Fruit fly (Drosophila melanogaster) whole organism, embryonic: ENCODE data around the gene CG6688.

ENCODE experiments used
- Atf3 ChIP-seq: fragments of 200-800 bp; sonication (Bioruptor generic); optimal IDR thresholded peaks from 3 replicates; lab custom pipeline; 2016; ENCODE audit warnings: missing biosample characterization, missing genetic modification characterization
- Awh ChIP-seq: fragments of 200-800 bp; sonication (Bioruptor generic); IDR thresholded peaks from 2 replicates; pipeline ENCODE4, ENCODE4 v1.3.6; 2022; ENCODE audit warnings: missing biosample characterization, missing genetic modification characterization
- B-H1 ChIP-seq: fragments of 200-800 bp; sonication (Bioruptor generic); IDR thresholded peaks from 3 replicates; pipeline ENCODE4 v1.3.6; 2022; ENCODE audit warnings: missing biosample characterization, missing genetic modification characterization
- CG10543 ChIP-seq: fragments of 200-800 bp; sonication (Bioruptor generic); optimal IDR thresholded peaks from 3 replicates; lab custom pipeline; 2017; ENCODE audit warnings: missing biosample characterization, mild to moderate bottlenecking, missing genetic modification characterization, moderate library complexity
- CG11504 ChIP-seq: fragments of 200-800 bp; sonication (Bioruptor generic); optimal IDR thresholded peaks from 3 replicates; lab custom pipeline; 2019; ENCODE audit warnings: missing biosample characterization, mild to moderate bottlenecking, missing genetic modification characterization, moderate library complexity
- CG11723 ChIP-seq: fragments of 200-800 bp; sonication (Bioruptor generic); optimal IDR thresholded peaks from 2 replicates; lab custom pipeline; 2017; ENCODE audit warnings: missing biosample characterization, mild to moderate bottlenecking, missing genetic modification characterization
- CG12769 ChIP-seq: fragments of 200-800 bp; sonication (Bioruptor generic); optimal IDR thresholded peaks from 2 replicates; lab custom pipeline; 2019; ENCODE audit warnings: missing biosample characterization, mild to moderate bottlenecking, missing genetic modification characterization, moderate library complexity
- CG1602 ChIP-seq: fragments of 200-800 bp; sonication (Bioruptor generic); optimal IDR thresholded peaks from 3 replicates; lab custom pipeline; 2016; ENCODE audit warnings: missing biosample characterization, missing genetic modification characterization
- CG17359 ChIP-seq: fragments of 200-800 bp; sonication (Bioruptor generic); optimal IDR thresholded peaks from 3 replicates; lab custom pipeline; 2018; ENCODE audit warnings: missing biosample characterization, mild to moderate bottlenecking, missing genetic modification characterization, moderate library complexity
- CG17361 ChIP-seq: fragments of 200-800 bp; sonication (Bioruptor generic); IDR thresholded peaks from 3 replicates; pipeline ENCODE4 v1.3.6; 2022; ENCODE audit warnings: missing biosample characterization, missing genetic modification characterization
- CG17568 ChIP-seq: fragments of 200-800 bp; sonication (Bioruptor generic); optimal IDR thresholded peaks from 2 replicates; lab custom pipeline; 2018; ENCODE audit warnings: missing biosample characterization, mild to moderate bottlenecking, missing genetic modification characterization, moderate library complexity
- CG18619 ChIP-seq: fragments of 200-800 bp; sonication (Bioruptor generic); optimal IDR thresholded peaks from 3 replicates; lab custom pipeline; 2017; ENCODE audit warnings: missing biosample characterization, mild to moderate bottlenecking, missing genetic modification characterization
- CG3407 ChIP-seq: fragments of 200-800 bp; sonication (Bioruptor generic); optimal IDR thresholded peaks from 2 replicates; lab custom pipeline; 2018; ENCODE audit warnings: missing biosample characterization, mild to moderate bottlenecking, missing genetic modification characterization
- CG3838 ChIP-seq: fragments of 200-800 bp; sonication (Bioruptor generic); optimal IDR thresholded peaks from 3 replicates; lab custom pipeline; 2016; ENCODE audit warnings: missing biosample characterization, missing genetic modification characterization
- CG4282 ChIP-seq: fragments of 200-800 bp; sonication (Bioruptor generic); optimal IDR thresholded peaks from 2 replicates; lab custom pipeline; 2016; ENCODE audit warnings: missing biosample characterization, missing genetic modification characterization
- CG6175 ChIP-seq: fragments of 200-800 bp; sonication (Bioruptor generic); IDR thresholded peaks from 3 replicates; pipeline ENCODE4 v1.3.6; 2022; ENCODE audit warnings: missing biosample characterization, missing genetic modification characterization
- CG6272 ChIP-seq: fragments of 200-800 bp; sonication (Bioruptor generic); IDR thresholded peaks from 2 replicates; pipeline ENCODE4 v1.3.6; 2022; ENCODE audit warnings: missing biosample characterization, missing genetic modification characterization
- CG8388 ChIP-seq: fragments of 200-800 bp; sonication (Bioruptor generic); optimal IDR thresholded peaks from 2 replicates; lab custom pipeline; 2019; ENCODE audit warnings: missing biosample characterization, mild to moderate bottlenecking, missing genetic modification characterization, moderate library complexity
- CG8478 ChIP-seq: fragments of >200 bp; optimal IDR thresholded peaks from 2 replicates; lab custom pipeline; 2018
- CG8924 ChIP-seq: fragments of 200-800 bp; optimal IDR thresholded peaks from 3 replicates; lab custom pipeline; 2019; ENCODE audit warnings: missing biosample characterization, mild to moderate bottlenecking, missing genetic modification characterization, moderate library complexity
- CTCF ChIP-seq: fragments of 200-800 bp; sonication (Bioruptor generic); optimal IDR thresholded peaks from 2 replicates; lab custom pipeline; 2017; ENCODE audit warnings: missing biosample characterization, mild to moderate bottlenecking, missing genetic modification characterization, moderate library complexity
- D ChIP-seq, 2 experiments: fragments of 200-800 bp in 1 of 2; fragments of >200 bp in 1 of 2; sonication (Bioruptor generic) in 1 of 2; optimal IDR thresholded peaks; 2 replicates in 1 of 2; 3 replicates in 1 of 2; lab custom pipeline; 2017; ENCODE audit warnings: mild to moderate bottlenecking in 1 of 2, missing biosample characterization in 1 of 2, missing genetic modification characterization in 1 of 2, missing genetic modification reagents in 1 of 2
- D19B ChIP-seq: fragments of 200-800 bp; sonication (Bioruptor generic); optimal IDR thresholded peaks from 2 replicates; lab custom pipeline; 2017; ENCODE audit warnings: missing biosample characterization, mild to moderate bottlenecking, missing genetic modification characterization
- Drgx ChIP-seq: fragments of 200-800 bp; sonication (Bioruptor generic); IDR thresholded peaks from 2 replicates; pipeline ENCODE4 v1.3.6; 2022; ENCODE audit warnings: missing biosample characterization, missing genetic modification characterization
- E2f1 ChIP-seq: fragments of 200-800 bp; sonication (Bioruptor generic); IDR thresholded peaks from 2 replicates; pipeline ENCODE4 v1.3.6; 2022; ENCODE audit warnings: missing biosample characterization, missing genetic modification characterization
- HHEX ChIP-seq: fragments of 200-800 bp; sonication (Bioruptor generic); optimal IDR thresholded peaks from 3 replicates; lab custom pipeline; 2017; ENCODE audit warnings: missing biosample characterization, mild to moderate bottlenecking, missing genetic modification characterization, missing genetic modification reagents
- HLHmδ ChIP-seq: fragments of 200-800 bp; sonication (Bioruptor generic); optimal IDR thresholded peaks from 2 replicates; lab custom pipeline; 2018; ENCODE audit warnings: missing biosample characterization, mild to moderate bottlenecking, missing genetic modification characterization, moderate library complexity
- MTF-1 ChIP-seq: fragments of 200-800 bp; sonication (Bioruptor generic); optimal IDR thresholded peaks from 2 replicates; lab custom pipeline; 2018; ENCODE audit warnings: missing biosample characterization, mild to moderate bottlenecking, missing genetic modification characterization, borderline replicate concordance
- Nf-YC ChIP-seq: fragments of 200-800 bp; optimal IDR thresholded peaks from 3 replicates; lab custom pipeline; 2019; ENCODE audit warnings: missing biosample characterization, mild to moderate bottlenecking, missing genetic modification characterization, moderate library complexity
- NfI ChIP-seq: fragments of 200-800 bp; sonication (Bioruptor generic); optimal IDR thresholded peaks from 3 replicates; lab custom pipeline; 2018; ENCODE audit warnings: missing biosample characterization, mild to moderate bottlenecking, missing genetic modification characterization, moderate library complexity
- Oaz ChIP-seq: fragments of 200-800 bp; sonication (Bioruptor generic); IDR thresholded peaks from 2 replicates; pipeline ENCODE4 v1.3.6; 2022; ENCODE audit warnings: missing biosample characterization, missing genetic modification characterization
- Pdp1 ChIP-seq, 2 experiments: fragments of 200-800 bp; sonication (Bioruptor generic); optimal IDR thresholded peaks; 3 replicates each; lab custom pipeline; 2016; ENCODE audit warnings: missing biosample characterization in 2 of 2, missing genetic modification characterization in 2 of 2, mild to moderate bottlenecking in 1 of 2, moderate library complexity in 1 of 2
- Ptx1 ChIP-seq: fragments of 200-800 bp; sonication (Bioruptor generic); IDR thresholded peaks from 2 replicates; pipeline ENCODE4 v1.3.6; 2022; ENCODE audit warnings: missing biosample characterization, missing genetic modification characterization
- Ssrp ChIP-seq: fragments of 200-800 bp; sonication (Bioruptor generic); optimal IDR thresholded peaks from 2 replicates; lab custom pipeline; 2018; ENCODE audit warnings: missing biosample characterization, mild to moderate bottlenecking, missing genetic modification characterization, moderate library complexity
- Vsx1 ChIP-seq: fragments of 200-800 bp; sonication (Bioruptor generic); optimal IDR thresholded peaks from 2 replicates; lab custom pipeline; 2017; ENCODE audit warnings: missing biosample characterization, mild to moderate bottlenecking, missing genetic modification characterization, missing genetic modification reagents
- bcd ChIP-seq: fragments of 200-800 bp; sonication (Bioruptor generic); optimal IDR thresholded peaks from 2 replicates; lab custom pipeline; 2017; ENCODE audit warnings: missing biosample characterization, mild to moderate bottlenecking, missing genetic modification characterization
- croc ChIP-seq: fragments of 200-800 bp; sonication (Bioruptor generic); conservative IDR thresholded peaks from 3 replicates; pipeline ENCODE4 v1.3.6; 2022; ENCODE audit warnings: missing biosample characterization, missing genetic modification characterization
- exex ChIP-seq: fragments of 200-800 bp; sonication (Bioruptor generic); optimal IDR thresholded peaks from 4 replicates; lab custom pipeline; 2018; ENCODE audit warnings: missing biosample characterization, mild to moderate bottlenecking, missing genetic modification characterization, moderate library complexity
- her ChIP-seq: fragments of 200-800 bp; sonication (Bioruptor generic); optimal IDR thresholded peaks from 2 replicates; lab custom pipeline; 2016; ENCODE audit warnings: missing biosample characterization, missing genetic modification characterization
- jigr1 ChIP-seq: fragments of 200-800 bp; sonication (Bioruptor generic); IDR thresholded peaks from 3 replicates; pipeline ENCODE4 v1.3.6; 2022; ENCODE audit warnings: missing biosample characterization, missing genetic modification characterization
- kni ChIP-seq: fragments of 200-800 bp; sonication (Bioruptor generic); optimal IDR thresholded peaks from 3 replicates; lab custom pipeline; 2017; ENCODE audit warnings: mild to moderate bottlenecking, missing biosample characterization, missing genetic modification reagents, missing genetic modification characterization
- lilli ChIP-seq: fragments of 200-800 bp; sonication (Bioruptor generic); optimal IDR thresholded peaks from 3 replicates; lab custom pipeline; 2016; ENCODE audit warnings: missing biosample characterization, missing genetic modification characterization
- nom ChIP-seq: fragments of 200-800 bp; sonication (Bioruptor generic); optimal IDR thresholded peaks from 2 replicates; lab custom pipeline; 2017; ENCODE audit warnings: missing biosample characterization, missing genetic modification characterization, mild to moderate bottlenecking, moderate library complexity, missing genetic modification reagents
- peb ChIP-seq: fragments of 200-800 bp; sonication (Bioruptor generic); IDR thresholded peaks from 2 replicates; pipeline ENCODE4 v1.3.6; 2022; ENCODE audit warnings: missing biosample characterization, missing genetic modification characterization
- psq ChIP-seq: fragments of 200-800 bp; sonication (Bioruptor generic); optimal IDR thresholded peaks from 2 replicates; lab custom pipeline; 2017; ENCODE audit warnings: missing biosample characterization, missing genetic modification characterization
- ranshi ChIP-seq: fragments of 200-800 bp; sonication (Bioruptor generic); IDR thresholded peaks from 2 replicates; pipeline ENCODE4 v1.3.6; 2022; ENCODE audit warnings: missing biosample characterization, missing genetic modification characterization
- sim ChIP-seq: fragments of 200-800 bp; sonication (Bioruptor generic); IDR thresholded peaks from 2 replicates; pipeline ENCODE4 v1.3.6; 2022; ENCODE audit warnings: missing biosample characterization, missing genetic modification characterization
- usp ChIP-seq: fragments of >200 bp; optimal IDR thresholded peaks from 2 replicates; lab custom pipeline; 2017; ENCODE audit warnings: missing biosample characterization, missing genetic modification characterization
- vfl ChIP-seq: fragments of 200-800 bp; sonication (Bioruptor generic); optimal IDR thresholded peaks from 2 replicates; lab custom pipeline; 2016; ENCODE audit warnings: missing biosample characterization, missing genetic modification characterization
- zen2 ChIP-seq: fragments of 200-800 bp; sonication (Bioruptor generic); IDR thresholded peaks from 3 replicates; pipeline ENCODE4 v1.3.6; 2022; ENCODE audit warnings: missing biosample characterization, missing genetic modification characterization; ENCODE audit not compliant: partially characterized antibody
- zfh2 ChIP-seq: fragments of 200-800 bp; sonication (Bioruptor generic); optimal IDR thresholded peaks from 2 replicates; lab custom pipeline; 2016; ENCODE audit warnings: missing biosample characterization, missing genetic modification characterization

The CG6688 gene

DNA sequence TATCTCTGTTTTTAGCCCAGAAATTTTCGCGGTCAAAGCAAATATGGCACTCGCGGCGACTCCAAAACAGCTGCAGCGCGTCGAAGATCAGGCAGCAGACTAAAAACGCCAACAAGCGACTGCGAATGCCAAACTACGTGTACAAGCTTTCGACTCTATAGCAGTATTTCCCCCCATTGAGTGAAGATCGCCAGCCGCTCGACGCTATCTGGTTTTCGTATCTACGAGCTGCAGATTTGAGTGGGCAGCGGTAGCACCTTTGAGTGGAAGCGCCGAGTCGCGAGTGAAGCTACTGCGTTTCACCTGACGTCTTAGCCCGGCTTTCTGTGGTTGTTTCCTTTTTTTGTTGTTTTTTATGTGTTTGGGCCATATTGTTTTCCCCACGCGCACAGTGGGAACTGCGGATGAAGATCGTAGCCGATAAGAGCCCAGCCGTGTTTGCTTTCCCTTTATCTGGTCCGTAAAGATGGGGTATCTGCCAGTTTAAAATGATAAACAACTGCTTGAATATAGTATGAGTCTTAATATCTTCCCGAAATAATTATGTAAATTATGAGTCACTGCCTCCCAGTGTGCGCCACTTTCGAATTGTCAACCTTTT, 36.0 kb downstream of the CG6688 start, which contains the start of gene CG17121 (continued):
- TF ChIP-seq Oaz (no peak), usp (GFP tag; lab: Kevin White, UChicago) (no peak), D19B (no peak), CG3838 (GFP tag; lab: Kevin White, UChicago) (no peak), zfh2 (GFP tag; lab: Kevin White, UChicago) (no peak), CG11723 (GFP tag; lab: Kevin White, UChicago) (no peak), CG18619 (GFP tag; lab: Kevin White, UChicago) (no peak), jigr1 (GFP tag; lab: Robert Waterston, UW) (no peak), CG17568 (no peak), bcd (no peak), CG17361 (GFP tag; lab: Robert Waterston, UW) (no peak), nom (GFP tag; lab: Kevin White, UChicago) (no peak), CTCF (GFP tag; lab: Kevin White, UChicago) (no peak), CG6175 (GFP tag; lab: Robert Waterston, UW) (no peak), kni (GFP tag; lab: Kevin White, UChicago) (peak; percentile 66), MTF-1 (GFP tag; lab: Kevin White, UChicago) (no peak), HLHmδ (GFP tag; lab: Kevin White, UChicago) (no peak), Ptx1 (GFP tag; lab: Robert Waterston, UW) (no peak), exex (no peak), CG17359 (tag; lab: Kevin White, UChicago) (no peak), Vsx1 (GFP tag; lab: Kevin White, UChicago) (no peak), CG3407 (GFP tag; lab: Kevin White, UChicago) (no peak), zen2 (GFP tag; lab: Robert Waterston, UW) (no peak), Ssrp (tag; lab: Kevin White, UChicago) (no peak), Awh (GFP tag; lab: Robert Waterston, UW) (no peak), CG10543 (GFP tag; lab: Kevin White, UChicago) (no peak), vfl (GFP tag; lab: Kevin White, UChicago) (no peak), CG1602 (no peak), CG12769 (tag; lab: Kevin White, UChicago) (peak; percentile 63), sim (GFP tag; lab: Robert Waterston, UW) (no peak)

DNA sequence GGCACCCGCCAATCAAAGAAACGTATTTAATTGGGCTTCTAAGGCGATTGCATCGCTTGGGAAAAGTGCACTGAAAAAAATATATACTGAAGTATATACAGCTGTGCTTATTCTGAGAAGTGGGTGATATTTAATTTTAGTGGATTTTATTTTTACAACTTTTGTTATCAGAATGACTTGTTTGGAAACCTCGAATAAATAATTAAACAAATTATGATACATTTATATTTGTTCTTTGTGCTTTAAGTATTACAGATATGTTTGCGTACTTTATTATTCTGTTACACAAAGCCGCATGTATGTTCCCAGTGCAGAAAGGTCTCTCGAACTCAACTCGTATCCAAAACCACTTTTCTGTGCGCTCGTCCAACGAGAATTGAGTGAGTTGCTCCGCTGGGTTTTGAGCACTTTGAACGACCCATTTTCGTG, 36.5 kb downstream of the CG6688 start:
- TF ChIP-seq CG8924 (tag; lab: Kevin White, UChicago) (peak; percentile 85), CG11504 (tag; lab: Kevin White, UChicago) (peak; percentile 89), CG6272 (no peak; the same call in 1 of the 2 replicates), Pdp1 (GFP tag; optimal IDR thresholded peaks at IDR 0.05; lab: Kevin White, UChicago) (peak; percentile 24 to 60), CG8388 (GFP tag; lab: Kevin White, UChicago) (peak; percentile 84), NfI (GFP tag; lab: Kevin White, UChicago) (peak; percentile 69), HHEX (GFP tag; lab: Kevin White, UChicago) (peak; percentile 58), peb (GFP tag; lab: Robert Waterston, UW) (peak; percentile 61), Drgx (GFP tag; lab: Robert Waterston, UW) (peak; percentile 87), CG4282 (no peak), CG8478 (lab: Kevin White, UChicago) (no peak), E2f1 (GFP tag; lab: Robert Waterston, UW) (peak; percentile 60), her (GFP tag; lab: Kevin White, UChicago) (no peak), Nf-YC (tag; lab: Kevin White, UChicago) (peak; percentile 77), ranshi (peak; percentile 37; the same call in 1 of the 2 replicates), psq (GFP tag; lab: Kevin White, UChicago) (peak; percentile 21), lilli (GFP tag; lab: Kevin White, UChicago) (peak; percentile 44), Atf3 (peak; percentile 25), croc (GFP tag; lab: Robert Waterston, UW) (peak; percentile 66; the same call in 2 of the 3 replicates), D (optimal IDR thresholded peaks at IDR 0.05; lab: Kevin White, UChicago) (no peak), D (GFP tag; optimal IDR thresholded peaks at IDR 0.05; lab: Kevin White, UChicago) (peak; percentile 74), B-H1 (GFP tag; lab: Robert Waterston, UW) (no peak; the same call in 2 of the 3 replicates)
